Fruit fly (Drosophila melanogaster) whole organism, embryonic: ENCODE data around the gene Miox.

ENCODE experiments used
- Atf6 ChIP-seq: fragments of 200-800 bp; sonication (Bioruptor generic); IDR thresholded peaks from 2 replicates; pipeline ENCODE4 v1.3.6; 2022; ENCODE audit warnings: missing biosample characterization, missing genetic modification characterization
- CG10274 ChIP-seq: fragments of 200-800 bp; sonication (Bioruptor generic); optimal IDR thresholded peaks from 3 replicates; lab custom pipeline; 2017; ENCODE audit warnings: missing biosample characterization, mild to moderate bottlenecking, missing genetic modification characterization
- CG11504 ChIP-seq: fragments of 200-800 bp; sonication (Bioruptor generic); optimal IDR thresholded peaks from 3 replicates; lab custom pipeline; 2019; ENCODE audit warnings: missing biosample characterization, mild to moderate bottlenecking, missing genetic modification characterization, moderate library complexity
- CG12391 ChIP-seq: fragments of 200-800 bp; sonication (Bioruptor generic); optimal IDR thresholded peaks from 3 replicates; lab custom pipeline; 2018; ENCODE audit warnings: missing biosample characterization, mild to moderate bottlenecking, missing genetic modification characterization, moderate library complexity
- CG12942 ChIP-seq: fragments of 200-800 bp; sonication (Bioruptor generic); optimal IDR thresholded peaks from 3 replicates; lab custom pipeline; 2016; ENCODE audit warnings: missing biosample characterization, missing genetic modification characterization
- CG13287 ChIP-seq: fragments of 200-800 bp; sonication (Bioruptor generic); IDR thresholded peaks from 2 replicates; pipeline ENCODE4 v1.3.6; 2022; ENCODE audit warnings: missing biosample characterization, missing genetic modification characterization; ENCODE audit not compliant: partially characterized antibody
- CG13296 ChIP-seq: fragments of 200-800 bp; sonication (Bioruptor generic); optimal IDR thresholded peaks from 3 replicates; lab custom pipeline; 2018; ENCODE audit warnings: missing biosample characterization, mild to moderate bottlenecking, missing genetic modification characterization
- CG14710 ChIP-seq: fragments of 200-800 bp; sonication (Bioruptor generic); optimal IDR thresholded peaks from 3 replicates; lab custom pipeline; 2019; ENCODE audit warnings: missing biosample characterization, mild to moderate bottlenecking, missing genetic modification characterization, moderate library complexity
- CG15073 ChIP-seq: fragments of 200-800 bp; sonication (Bioruptor generic); optimal IDR thresholded peaks from 2 replicates; lab custom pipeline; 2016; ENCODE audit warnings: missing biosample characterization, missing genetic modification characterization
- CG15269 ChIP-seq: fragments of 200-800 bp; sonication (Bioruptor generic); optimal IDR thresholded peaks from 2 replicates; lab custom pipeline; 2018; ENCODE audit warnings: missing biosample characterization, mild to moderate bottlenecking, missing genetic modification characterization, moderate library complexity
- CG1529 ChIP-seq: fragments of 200-800 bp; sonication (Bioruptor generic); optimal IDR thresholded peaks from 3 replicates; lab custom pipeline; 2018; ENCODE audit warnings: missing biosample characterization, missing genetic modification characterization
- CG15696 ChIP-seq: fragments of 200-800 bp; sonication (Bioruptor generic); optimal IDR thresholded peaks from 2 replicates; lab custom pipeline; 2019; ENCODE audit warnings: missing biosample characterization, mild to moderate bottlenecking, missing genetic modification characterization, moderate library complexity
- CG16815 ChIP-seq: fragments of 200-800 bp; sonication (Bioruptor generic); optimal IDR thresholded peaks from 3 replicates; lab custom pipeline; 2017; ENCODE audit warnings: missing biosample characterization, mild to moderate bottlenecking, missing genetic modification characterization
- CG17361 ChIP-seq: fragments of 200-800 bp; sonication (Bioruptor generic); IDR thresholded peaks from 3 replicates; pipeline ENCODE4 v1.3.6; 2022; ENCODE audit warnings: missing biosample characterization, missing genetic modification characterization
- CG17385 ChIP-seq: fragments of 200-800 bp; sonication (Bioruptor generic); optimal IDR thresholded peaks from 3 replicates; lab custom pipeline; 2018; ENCODE audit warnings: missing biosample characterization, mild to moderate bottlenecking, missing genetic modification characterization
- CG17829 ChIP-seq: fragments of 200-800 bp; optimal IDR thresholded peaks from 2 replicates; lab custom pipeline; 2019; ENCODE audit warnings: missing biosample characterization, mild to moderate bottlenecking, missing genetic modification characterization, moderate library complexity
- CG2120 ChIP-seq: fragments of 200-800 bp; sonication (Bioruptor generic); optimal IDR thresholded peaks from 3 replicates; lab custom pipeline; 2016; ENCODE audit warnings: missing biosample characterization, missing genetic modification characterization
- CG4360 ChIP-seq: fragments of 200-800 bp; sonication (Bioruptor generic); IDR thresholded peaks from 2 replicates; pipeline ENCODE4 v1.3.6; 2022; ENCODE audit warnings: missing biosample characterization, missing genetic modification characterization
- CG4404 ChIP-seq: fragments of 200-800 bp; sonication (Bioruptor generic); IDR thresholded peaks from 2 replicates; pipeline ENCODE4 v1.3.6; 2022; ENCODE audit warnings: missing biosample characterization, missing genetic modification characterization
- CG4424 ChIP-seq: fragments of 200-800 bp; sonication (Bioruptor generic); optimal IDR thresholded peaks from 3 replicates; lab custom pipeline; 2016; ENCODE audit warnings: missing biosample characterization, missing genetic modification characterization
- CG5953 ChIP-seq: fragments of 200-800 bp; sonication (Bioruptor generic); IDR thresholded peaks from 2 replicates; pipeline ENCODE4 v1.3.6; 2022; ENCODE audit warnings: missing biosample characterization, missing genetic modification characterization
- CG6791 ChIP-seq: fragments of 200-800 bp; sonication (Bioruptor generic); IDR thresholded peaks from 3 replicates; pipeline ENCODE4 v1.3.6; 2022; ENCODE audit warnings: missing biosample characterization, missing genetic modification characterization; ENCODE audit not compliant: partially characterized antibody
- CG7271 ChIP-seq: fragments of 200-800 bp; sonication (Bioruptor generic); optimal IDR thresholded peaks from 2 replicates; lab custom pipeline; 2018; ENCODE audit warnings: missing biosample characterization, mild to moderate bottlenecking, missing genetic modification characterization, moderate library complexity
- CG8089 ChIP-seq: fragments of 200-800 bp; sonication (Bioruptor generic); optimal IDR thresholded peaks from 3 replicates; lab custom pipeline; 2016; ENCODE audit warnings: missing biosample characterization, missing genetic modification characterization
- CG8281 ChIP-seq: fragments of 200-800 bp; sonication (Bioruptor generic); optimal IDR thresholded peaks from 2 replicates; lab custom pipeline; 2018; ENCODE audit warnings: missing biosample characterization, mild to moderate bottlenecking, missing genetic modification characterization, moderate library complexity
- CG8290 ChIP-seq, 3 experiments: fragments of 200-800 bp; sonication (Bioruptor generic); optimal IDR thresholded peaks; 2 replicates each; lab custom pipeline; 2016 to 2019; ENCODE audit warnings: missing biosample characterization in 3 of 3, missing genetic modification characterization in 3 of 3, mild to moderate bottlenecking in 2 of 3, moderate library complexity in 1 of 3
- CHES-1-like ChIP-seq: fragments of 200-800 bp; sonication (Bioruptor generic); optimal IDR thresholded peaks from 2 replicates; lab custom pipeline; 2016; ENCODE audit warnings: missing biosample characterization, missing genetic modification characterization
- Ets65A ChIP-seq: fragments of 200-800 bp; sonication (Bioruptor generic); peaks from one replicate; lab custom pipeline; 2016; ENCODE audit warnings: missing biosample characterization, missing genetic modification characterization
- GATAe ChIP-seq: fragments of 200-800 bp; sonication (Bioruptor generic); conservative IDR thresholded peaks from 2 replicates; pipeline ENCODE4 v1.3.6; 2022; ENCODE audit warnings: missing biosample characterization, missing genetic modification characterization
- HLH54F ChIP-seq: fragments of 200-800 bp; sonication (Bioruptor generic); optimal IDR thresholded peaks from 3 replicates; lab custom pipeline; 2016; ENCODE audit warnings: missing biosample characterization, missing genetic modification characterization
- HmgZ ChIP-seq: fragments of 200-800 bp; sonication (Bioruptor generic); optimal IDR thresholded peaks from 2 replicates; lab custom pipeline; 2018; ENCODE audit warnings: missing biosample characterization, mild to moderate bottlenecking, missing genetic modification characterization
- Max ChIP-seq: fragments of 200-800 bp; sonication (Bioruptor generic); optimal IDR thresholded peaks from 2 replicates; lab custom pipeline; 2016; ENCODE audit warnings: missing biosample characterization, mild to moderate bottlenecking, missing genetic modification characterization
- Rfx ChIP-seq: fragments of 200-800 bp; sonication (Bioruptor generic); IDR thresholded peaks from 2 replicates; pipeline ENCODE4 v1.3.6; 2022; ENCODE audit warnings: missing biosample characterization, missing genetic modification characterization
- Sox100B ChIP-seq: fragments of 200-800 bp; sonication (Bioruptor generic); optimal IDR thresholded peaks from 3 replicates; lab custom pipeline; 2018; ENCODE audit warnings: missing biosample characterization, mild to moderate bottlenecking, missing genetic modification characterization
- caup ChIP-seq: fragments of 200-800 bp; sonication (Bioruptor generic); optimal IDR thresholded peaks from 3 replicates; lab custom pipeline; 2017; ENCODE audit warnings: missing biosample characterization, mild to moderate bottlenecking, missing genetic modification characterization, moderate library complexity; ENCODE audit not compliant: severe bottlenecking
- dan ChIP-seq: fragments of 200-800 bp; sonication (Bioruptor generic); IDR thresholded peaks from 2 replicates; pipeline ENCODE4 v1.3.6; 2022; ENCODE audit warnings: missing biosample characterization, missing genetic modification characterization
- esg ChIP-seq: fragments of 200-800 bp; sonication (Bioruptor generic); conservative IDR thresholded peaks from 2 replicates; pipeline ENCODE4 v1.3.6; 2022; ENCODE audit warnings: missing biosample characterization, missing genetic modification characterization
- her ChIP-seq: fragments of 200-800 bp; sonication (Bioruptor generic); optimal IDR thresholded peaks from 2 replicates; lab custom pipeline; 2016; ENCODE audit warnings: missing biosample characterization, missing genetic modification characterization
- lbe ChIP-seq: fragments of 200-800 bp; sonication (Bioruptor generic); optimal IDR thresholded peaks from 2 replicates; lab custom pipeline; 2016; ENCODE audit warnings: missing biosample characterization, mild to moderate bottlenecking, missing genetic modification characterization
- nmo ChIP-seq: fragments of 200-800 bp; sonication (Bioruptor generic); optimal IDR thresholded peaks from 2 replicates; lab custom pipeline; 2018; ENCODE audit warnings: missing biosample characterization, mild to moderate bottlenecking, missing genetic modification characterization, moderate library complexity
- prd ChIP-seq, 3 experiments: fragments of >200 bp in 2 of 3; fragments of 200-800 bp in 1 of 3; sonication (Bioruptor generic) in 1 of 3; optimal IDR thresholded peaks in 2 of 3; IDR thresholded peaks in 1 of 3; 2 replicates in 2 of 3; 3 replicates in 1 of 3; pipeline versions ENCODE4 v1.3.6 to Lab custom; 2017 to 2022; ENCODE audit warnings: missing biosample characterization in 1 of 3, missing genetic modification characterization in 1 of 3
- pum ChIP-seq: fragments of 200-800 bp; sonication (Bioruptor generic); optimal IDR thresholded peaks from 2 replicates; lab custom pipeline; 2016; ENCODE audit warnings: missing biosample characterization, missing genetic modification characterization
- repo ChIP-seq: fragments of 200-800 bp; sonication (Bioruptor generic); optimal IDR thresholded peaks from 2 replicates; lab custom pipeline; 2016; ENCODE audit warnings: missing biosample characterization, missing genetic modification characterization
- run ChIP-seq: fragments of 200-800 bp; sonication (Bioruptor generic); optimal IDR thresholded peaks from 3 replicates; lab custom pipeline; 2018; ENCODE audit warnings: missing biosample characterization, mild to moderate bottlenecking, missing genetic modification characterization
- sna ChIP-seq: fragments of 200-800 bp; sonication (Bioruptor generic); IDR thresholded peaks from 2 replicates; pipeline ENCODE4 v1.3.6; 2022; ENCODE audit warnings: missing biosample characterization, missing genetic modification characterization; ENCODE audit not compliant: partially characterized antibody
- sob ChIP-seq: fragments of 200-800 bp; sonication (Bioruptor generic); IDR thresholded peaks from 2 replicates; pipeline ENCODE4 v1.3.6; 2022; ENCODE audit warnings: missing biosample characterization, missing genetic modification characterization
- sr ChIP-seq: fragments of 200-800 bp; sonication (Bioruptor generic); IDR thresholded peaks from 3 replicates; pipeline ENCODE4 v1.3.6; 2022; ENCODE audit warnings: missing biosample characterization, missing genetic modification characterization
- unpg ChIP-seq: fragments of 200-800 bp; sonication (Bioruptor generic); optimal IDR thresholded peaks from 3 replicates; lab custom pipeline; 2018; ENCODE audit warnings: missing biosample characterization, mild to moderate bottlenecking, missing genetic modification characterization, moderate library complexity
- yki ChIP-seq: fragments of >200 bp; optimal IDR thresholded peaks from 3 replicates; lab custom pipeline; 2018

The Miox gene

DNA sequence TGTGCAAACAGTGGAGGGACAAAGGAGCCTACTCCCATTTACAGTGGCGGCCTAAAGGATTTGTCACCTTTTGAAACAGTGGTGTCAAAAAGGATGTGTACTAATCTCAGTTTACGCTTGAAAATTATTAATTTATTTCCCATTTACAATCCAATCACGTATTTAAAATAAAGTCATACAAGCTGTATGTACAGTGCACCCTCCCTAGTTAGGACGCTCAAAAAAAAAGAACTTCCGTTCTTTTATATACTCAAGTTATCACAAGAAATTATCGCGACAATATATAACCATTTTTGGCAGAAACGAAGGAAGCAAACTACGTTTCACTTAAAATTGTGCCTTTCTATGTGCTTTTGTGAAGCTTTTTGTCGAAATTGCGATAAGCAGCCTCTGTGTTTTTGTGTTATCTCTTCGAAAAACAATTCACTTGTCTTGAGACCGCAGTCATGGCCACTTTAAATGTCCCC, 45.5 kb upstream of the Miox start (continued):
- TF ChIP-seq CG17829 (peak; percentile 28), HmgZ (peak; percentile 42), CG17385 (GFP tag; lab: Kevin White, UChicago) (peak; percentile 52), sob (no peak; the same call in 1 of the 2 replicates), Atf6 (GFP tag; lab: Robert Waterston, UW) (peak; percentile 24; the same call in 1 of the 2 replicates), esg (GFP tag; lab: Robert Waterston, UW) (peak; percentile 27; the same call in 1 of the 2 replicates), CG15073 (GFP tag; lab: Kevin White, UChicago) (peak; percentile 98), CG13296 (GFP tag; lab: Kevin White, UChicago) (peak; percentile 67), CG11504 (tag; lab: Kevin White, UChicago) (no peak), HLH54F (GFP tag; lab: Kevin White, UChicago) (peak; percentile 47), Rfx (GFP tag; lab: Robert Waterston, UW) (peak; percentile 55), her (GFP tag; lab: Kevin White, UChicago) (peak; percentile 25), unpg (peak; percentile 51), CG16815 (GFP tag; lab: Kevin White, UChicago) (peak; percentile 13), CG4360 (GFP tag; lab: Robert Waterston, UW) (no peak), CG8089 (peak; percentile 8), dan (GFP tag; lab: Robert Waterston, UW) (no peak), lbe (GFP tag; lab: Kevin White, UChicago) (peak; percentile 10), CG14710 (tag; lab: Kevin White, UChicago) (peak; percentile 17), CG15269 (tag; lab: Kevin White, UChicago) (peak; percentile 66), CHES-1-like (peak; percentile 50), GATAe (GFP tag; lab: Robert Waterston, UW) (0 out of 2 replicates have a peak, but pooled peaks have one; percentile 24), CG17361 (GFP tag; lab: Robert Waterston, UW) (peak; percentile 55; the same call in 2 of the 3 replicates), nmo (GFP tag; lab: Kevin White, UChicago) (peak; percentile 31), Ets65A (GFP tag; lab: Kevin White, UChicago) (peak; percentile 91), Sox100B (GFP tag; lab: Kevin White, UChicago) (peak; percentile 60), CG1529 (GFP tag; lab: Kevin White, UChicago) (peak; percentile 1), Max (GFP tag; lab: Kevin White, UChicago) (no peak), CG5953 (GFP tag; lab: Robert Waterston, UW) (no peak), sr (no peak), run (tag; lab: Kevin White, UChicago) (peak; percentile 41), CG4424 (peak; percentile 44), prd (optimal IDR thresholded peaks at IDR 0.05; lab: Kevin White, UChicago) (no peak), prd (GFP tag; IDR thresholded peaks at IDR 0.05; lab: Robert Waterston, UW) (peak; percentile 56), CG7271 (tag; lab: Kevin White, UChicago) (no peak), CG2120 (GFP tag; lab: Kevin White, UChicago) (peak; percentile 71), CG8281 (tag; lab: Kevin White, UChicago) (no peak), CG8290 (GFP tag; optimal IDR thresholded peaks at IDR 0.05; lab: Kevin White, UChicago) (no peak), CG8290 (tag; optimal IDR thresholded peaks at IDR 0.05; lab: Kevin White, UChicago) (no peak), caup (GFP tag; lab: Kevin White, UChicago) (peak; percentile 2), CG12391 (tag; lab: Kevin White, UChicago) (peak; percentile 27), CG4404 (GFP tag; lab: Robert Waterston, UW) (peak; percentile 36; the same call in 1 of the 2 replicates), pum (GFP tag; lab: Kevin White, UChicago) (peak; percentile 49), CG10274 (GFP tag; lab: Kevin White, UChicago) (peak; percentile 34), sna (GFP tag; lab: Robert Waterston, UW) (no peak), CG12942 (GFP tag; lab: Kevin White, UChicago) (peak; percentile 8), yki (no peak), CG6791 (GFP tag; lab: Robert Waterston, UW) (0 out of 3 replicates have a peak, but pooled peaks have one; percentile 24), repo (GFP tag; lab: Kevin White, UChicago) (no peak), CG15696 (tag; lab: Kevin White, UChicago) (peak; percentile 15), CG13287 (no peak)
